Worm (Caenorhabditis elegans) whole organism, late embryonic: ENCODE measurements around the gene T01G6.10.

ENCODE experiments used
- elt-2 ChIP-seq: sonication (generic microtip); optimal IDR thresholded peaks from 2 replicates; lab custom pipeline; 2016; ENCODE audit warnings: missing genetic modification reagents, missing genetic modification characterization, missing compliant biosample characterization
- pat-9 ChIP-seq: fragments of 200-800 bp; sonication (Bioruptor generic); optimal IDR thresholded peaks from 2 replicates; lab custom pipeline; 2018; ENCODE audit warnings: mild to moderate bottlenecking, missing genetic modification characterization, moderate library complexity, missing compliant biosample characterization
- pha-4 ChIP-seq: fragments of 150-350 bp; optimal IDR thresholded peaks from 2 replicates; lab custom pipeline; 2018; ENCODE audit warnings: missing biosample characterization, missing genetic modification reagents, missing genetic modification characterization

ce11 chrV:503728-504127, 705 bp upstream of the T01G6.10 start, which contains the start of gene srlf-35:
- TF ChIP-seq pha-4: no peak
- no peak for TF ChIP-seq elt-2 (tag; lab: Kevin White, UChicago)
- no peak for TF ChIP-seq pat-9 (tag; lab: Kevin White, UChicago)
